Worm (Caenorhabditis elegans): ENCODE results near the gene evl-20.
A peak's percentile ranks its signal among the peaks of the same experiment; 100 is the strongest.

Gene evl-20

DNA sequence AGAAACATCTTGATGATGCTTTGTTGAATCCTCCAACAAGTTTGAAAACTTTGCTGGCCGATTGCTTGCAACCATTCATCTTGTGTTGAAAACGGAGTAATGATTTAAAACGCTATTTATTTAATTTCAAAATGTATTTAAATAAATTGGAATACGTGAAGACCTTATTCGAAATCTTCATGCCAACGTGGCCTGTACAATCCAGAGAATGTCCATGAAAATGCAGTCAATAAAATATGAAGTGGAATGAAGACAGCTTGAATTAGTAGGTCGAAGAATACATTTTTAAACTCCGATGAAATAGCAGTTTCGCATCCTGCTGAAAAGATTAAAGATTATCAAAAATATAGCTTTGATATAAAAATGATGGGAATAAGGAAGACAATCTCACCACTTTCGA is 10.4 kb downstream of the evl-20 start, which contains the start of gene F22B5.5:
TSS of gene F22B5.5 (minus strand) at position 101 of the 400 bp plus-strand sequence.
- TF ChIP-seq F13C5.2 (tag; optimal IDR thresholded peaks at IDR 0.05): no peak
- TF ChIP-seq ceh-13 (GFP tag; optimal IDR thresholded peaks at IDR 0.05): no peak
- no peak for TF ChIP-seq scrt-1 (GFP tag; IDR thresholded peaks at IDR 0.05)
- TF ChIP-seq B0310.2 (tag; optimal IDR thresholded peaks at IDR 0.05): no peak
- TF ChIP-seq ama-1 (optimal IDR thresholded peaks at IDR 0.05): no peak
- TF ChIP-seq sea-1 (GFP tag; conservative IDR thresholded peaks at IDR 0.05): no peak
- TF ChIP-seq ceh-36 (tag; optimal IDR thresholded peaks at IDR 0.05): no peak
- no peak for TF ChIP-seq hmg-4 (GFP tag; optimal IDR thresholded peaks at IDR 0.05)
- TF ChIP-seq tbx-11 (GFP tag; IDR thresholded peaks at IDR 0.05): no peak
- no peak for TF ChIP-seq pes-1 (GFP tag; IDR thresholded peaks at IDR 0.05)
- TF ChIP-seq flt-1 (GFP tag; IDR thresholded peaks at IDR 0.05): no peak
- no peak for TF ChIP-seq tra-4 (tag; optimal IDR thresholded peaks at IDR 0.05)
- TF ChIP-seq hnd-1 (tag; optimal IDR thresholded peaks at IDR 0.05): no peak
- TF ChIP-seq ets-7 (tag; optimal IDR thresholded peaks at IDR 0.05): no peak

DNA sequence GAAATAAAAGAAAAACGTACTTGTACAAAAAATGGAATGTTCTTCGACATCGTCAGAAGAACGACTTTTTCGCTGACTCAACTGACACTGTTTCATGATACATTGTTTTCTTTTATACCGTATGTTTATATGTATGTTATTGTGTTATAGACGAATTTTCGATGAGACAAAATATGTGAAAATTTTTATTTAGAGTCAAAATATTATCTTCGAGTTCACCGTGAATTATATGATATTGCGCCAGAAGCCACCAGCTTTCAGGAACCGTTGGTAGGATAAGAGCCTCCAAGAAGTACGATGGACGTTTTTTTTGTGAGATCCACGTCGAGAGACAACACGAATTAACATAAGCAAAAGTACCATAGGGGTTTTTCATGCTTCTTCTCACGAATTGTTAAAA is 12.0 kb downstream of the evl-20 start, which contains the start of gene F22B5.6:
TSS of gene F22B5.6 (minus strand) at position 101 of the 400 bp plus-strand sequence.
- no peak for TF ChIP-seq hmg-4 (GFP tag; optimal IDR thresholded peaks at IDR 0.05)
- TF ChIP-seq tbx-37 (GFP tag; conservative IDR thresholded peaks at IDR 0.05): no peak
- TF ChIP-seq ama-1 (optimal IDR thresholded peaks at IDR 0.05): no peak

DNA sequence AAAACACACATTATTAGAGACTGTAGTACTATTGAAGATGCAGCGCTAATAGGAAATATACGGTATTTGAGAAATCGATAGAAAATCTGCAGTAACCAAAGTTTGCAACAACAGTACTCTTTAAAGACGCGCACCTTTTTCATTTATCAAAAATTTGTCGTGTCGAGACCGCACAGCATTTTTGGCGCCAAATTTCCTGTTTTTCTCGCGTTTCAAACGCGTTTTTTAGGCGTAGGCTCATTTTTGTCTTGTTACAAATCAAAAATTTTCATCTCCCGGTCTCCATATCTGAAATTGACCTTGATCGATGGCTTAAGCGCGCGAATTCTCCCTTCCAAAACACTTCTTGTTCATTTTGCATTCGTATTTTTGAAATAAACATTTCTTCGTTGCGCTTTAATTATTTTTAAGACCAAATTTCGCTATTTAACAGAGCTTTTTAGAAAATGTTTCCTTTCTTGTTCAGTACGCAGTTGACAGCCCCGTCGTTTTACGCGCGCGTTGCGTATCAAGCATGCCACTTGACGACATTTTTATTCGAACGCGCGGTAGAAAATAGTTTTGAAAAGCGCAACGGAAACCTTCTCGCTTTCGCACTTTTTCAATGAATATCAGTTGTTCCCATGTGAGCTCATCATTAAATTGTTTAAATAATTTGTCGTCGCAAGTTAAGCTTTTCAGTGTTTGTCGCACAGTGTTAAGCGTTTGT is 12.7 kb downstream of the evl-20 start:
- no peak for TF ChIP-seq tbx-11 (GFP tag; IDR thresholded peaks at IDR 0.05)
- TF ChIP-seq ceh-13 (GFP tag; optimal IDR thresholded peaks at IDR 0.05): no peak
- TF ChIP-seq sea-1 (GFP tag; conservative IDR thresholded peaks at IDR 0.05): no peak
- TF ChIP-seq ceh-36 (tag; optimal IDR thresholded peaks at IDR 0.05): no peak
- no peak for TF ChIP-seq ama-1 (optimal IDR thresholded peaks at IDR 0.05)
- no peak for TF ChIP-seq scrt-1 (GFP tag; IDR thresholded peaks at IDR 0.05)
- no peak for TF ChIP-seq hnd-1 (tag; optimal IDR thresholded peaks at IDR 0.05)
- no peak for TF ChIP-seq tra-4 (tag; optimal IDR thresholded peaks at IDR 0.05)
- TF ChIP-seq F13C5.2 (tag; optimal IDR thresholded peaks at IDR 0.05): no peak
- no peak for TF ChIP-seq tbx-37 (GFP tag; conservative IDR thresholded peaks at IDR 0.05)
- TF ChIP-seq hmbx-1 (tag; optimal IDR thresholded peaks at IDR 0.05): no peak
- no peak for TF ChIP-seq pes-1 (GFP tag; IDR thresholded peaks at IDR 0.05)
- no peak for TF ChIP-seq ets-7 (tag; optimal IDR thresholded peaks at IDR 0.05)
- no peak for TF ChIP-seq aly-1 (tag; optimal IDR thresholded peaks at IDR 0.05)

DNA sequence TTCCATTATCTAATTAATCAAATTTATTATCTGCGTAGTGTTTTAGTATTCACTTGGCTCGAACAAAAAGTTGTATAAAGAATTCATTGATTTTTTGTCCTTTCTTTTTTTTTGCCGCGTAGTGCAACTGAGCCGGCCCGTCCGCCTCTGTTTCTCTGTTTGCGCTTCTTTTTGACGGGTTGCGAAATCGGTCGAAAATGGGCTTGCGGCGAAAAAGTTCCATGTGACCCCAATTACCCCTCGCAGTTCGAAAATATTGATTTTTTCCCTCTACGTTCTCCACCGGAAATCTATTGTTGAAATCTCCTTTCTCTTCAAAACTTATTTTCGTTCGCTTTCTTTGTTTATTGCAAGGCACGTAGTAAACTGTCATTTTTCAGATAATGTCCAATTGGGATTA is 13.3 kb downstream of the evl-20 start, which contains the start of gene zyg-9:
TSS of gene zyg-9 (plus strand) at position 381 of the 400 bp plus-strand sequence.
- TF ChIP-seq tra-4 (tag; optimal IDR thresholded peaks at IDR 0.05): no peak
- no peak for TF ChIP-seq tbx-37 (GFP tag; conservative IDR thresholded peaks at IDR 0.05)
- no peak for TF ChIP-seq ceh-36 (tag; optimal IDR thresholded peaks at IDR 0.05)
- TF ChIP-seq F13C5.2 (tag; optimal IDR thresholded peaks at IDR 0.05): no peak
- TF ChIP-seq sea-1 (GFP tag; conservative IDR thresholded peaks at IDR 0.05): no peak
- no peak for TF ChIP-seq pes-1 (GFP tag; IDR thresholded peaks at IDR 0.05)
- no peak for TF ChIP-seq hmbx-1 (tag; optimal IDR thresholded peaks at IDR 0.05)
- TF ChIP-seq hmg-4 (GFP tag; optimal IDR thresholded peaks at IDR 0.05): no peak
- no peak for TF ChIP-seq ama-1 (optimal IDR thresholded peaks at IDR 0.05)
- no peak for TF ChIP-seq aly-1 (tag; optimal IDR thresholded peaks at IDR 0.05)
- TF ChIP-seq tbx-11 (GFP tag; IDR thresholded peaks at IDR 0.05): no peak
- TF ChIP-seq ceh-13 (GFP tag; optimal IDR thresholded peaks at IDR 0.05): no peak
- TF ChIP-seq hnd-1 (tag; optimal IDR thresholded peaks at IDR 0.05): no peak
- no peak for TF ChIP-seq scrt-1 (GFP tag; IDR thresholded peaks at IDR 0.05)
- TF ChIP-seq flt-1 (GFP tag; IDR thresholded peaks at IDR 0.05): no peak

DNA sequence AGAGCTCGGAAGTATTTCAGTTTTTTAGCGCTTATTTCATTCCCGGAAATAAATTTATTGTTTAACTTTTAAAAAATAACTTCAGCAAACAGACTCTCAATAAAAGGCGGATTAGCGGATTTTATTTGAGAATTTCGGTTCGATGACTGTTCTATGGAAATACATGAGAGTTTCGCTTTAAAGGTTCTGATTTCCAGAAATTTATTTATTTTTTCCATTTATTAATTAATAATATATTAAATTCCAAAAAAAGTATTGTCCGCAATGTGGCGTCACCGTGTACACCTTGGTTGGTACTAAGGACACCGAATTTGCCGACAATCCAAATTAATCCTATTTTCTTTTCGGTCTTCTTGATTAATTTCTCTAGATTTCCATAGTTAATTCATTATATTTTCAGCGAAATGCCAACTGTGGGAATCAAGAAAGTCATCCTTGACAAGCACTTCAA is 20.4 kb downstream of the evl-20 start, which contains the start of gene fars-3:
TSS of gene fars-3 (plus strand) at position 401 of the 451 bp plus-strand sequence.
- TF ChIP-seq F13C5.2 (tag; optimal IDR thresholded peaks at IDR 0.05) (no peak), ceh-36 (tag; optimal IDR thresholded peaks at IDR 0.05) (peak; percentile 45)

DNA sequence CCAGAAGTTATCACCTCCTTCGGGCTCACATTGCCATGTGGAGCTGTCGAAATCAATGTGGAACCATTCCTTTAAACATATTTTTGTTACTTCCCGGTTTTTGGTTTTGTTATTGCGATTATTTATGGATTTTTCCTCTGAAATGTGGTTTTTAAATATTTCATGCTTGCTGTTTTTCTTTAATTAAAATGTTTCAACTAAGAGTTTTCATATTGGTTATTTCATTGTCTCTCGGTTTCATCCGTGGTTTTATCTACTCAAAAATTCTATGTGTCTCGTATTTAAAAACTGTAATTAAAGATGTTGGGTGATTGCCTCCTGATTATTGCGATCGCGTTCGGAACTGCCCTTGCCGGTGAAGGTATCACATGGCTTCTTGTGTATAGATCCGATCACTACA is 22.8 kb downstream of the evl-20 start, which contains the start of gene F22B5.10:
TSS of gene F22B5.10 (plus strand) at position 301 of the 400 bp plus-strand sequence.
- TF ChIP-seq sea-1 (GFP tag; conservative IDR thresholded peaks at IDR 0.05) (no peak), tbx-11 (GFP tag; IDR thresholded peaks at IDR 0.05) (no peak), B0310.2 (tag; optimal IDR thresholded peaks at IDR 0.05) (no peak), aly-1 (tag; optimal IDR thresholded peaks at IDR 0.05) (no peak), hmg-4 (GFP tag; optimal IDR thresholded peaks at IDR 0.05) (no peak), tbx-37 (GFP tag; conservative IDR thresholded peaks at IDR 0.05) (no peak)

DNA sequence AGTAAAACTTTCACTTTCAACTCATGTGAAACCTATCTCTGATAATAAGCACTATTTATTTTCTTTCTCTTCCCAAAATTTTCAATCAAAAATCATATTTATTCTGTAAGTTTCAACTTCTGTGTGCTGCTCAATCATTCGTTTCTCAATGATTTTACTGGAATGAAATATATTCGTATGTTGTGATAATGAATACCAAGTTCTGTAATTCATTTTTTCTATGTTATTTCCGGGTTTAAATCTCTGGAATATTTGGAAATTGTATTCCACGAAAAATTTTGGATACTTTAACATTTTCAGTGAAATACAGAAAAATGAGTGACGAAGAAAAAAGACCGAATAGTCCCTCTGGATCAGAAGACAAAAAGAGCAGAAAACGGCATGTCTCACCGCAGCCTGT is 23.7 kb downstream of the evl-20 start, which contains the start of gene M05D6.2:
TSS of gene M05D6.2 (plus strand) at position 301 of the 400 bp plus-strand sequence.
- TF ChIP-seq ama-1 (optimal IDR thresholded peaks at IDR 0.05) (no peak), ceh-13 (GFP tag; optimal IDR thresholded peaks at IDR 0.05) (no peak), tbx-11 (GFP tag; IDR thresholded peaks at IDR 0.05) (no peak), hmbx-1 (tag; optimal IDR thresholded peaks at IDR 0.05) (no peak), tra-4 (tag; optimal IDR thresholded peaks at IDR 0.05) (no peak), hmg-4 (GFP tag; optimal IDR thresholded peaks at IDR 0.05) (no peak), flt-1 (GFP tag; IDR thresholded peaks at IDR 0.05) (no peak)

DNA sequence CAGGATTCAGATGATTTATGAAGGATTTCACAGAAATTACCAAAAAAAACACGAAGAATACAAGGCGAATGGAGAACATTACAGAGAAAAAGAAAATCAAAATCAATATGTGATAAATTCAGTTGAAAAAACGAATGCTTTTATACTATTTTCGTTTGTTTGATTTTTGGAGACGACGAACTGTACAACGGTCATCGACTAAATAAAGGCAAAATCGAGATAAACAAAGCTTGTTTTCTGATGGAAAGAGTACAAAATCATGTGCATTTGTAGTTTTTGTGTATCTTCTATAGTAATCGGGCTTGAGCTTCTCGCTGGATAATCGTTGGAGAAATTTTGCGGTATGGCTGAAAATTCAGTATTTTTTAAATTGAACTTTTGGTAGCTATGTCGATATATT is 27.0 kb downstream of the evl-20 start, which contains the start of gene M05D6.8:
TSS of gene M05D6.8 (minus strand) at position 101 of the 400 bp plus-strand sequence.
- TF ChIP-seq flt-1 (GFP tag; IDR thresholded peaks at IDR 0.05) (no peak), ceh-13 (GFP tag; optimal IDR thresholded peaks at IDR 0.05) (no peak), tbx-11 (GFP tag; IDR thresholded peaks at IDR 0.05) (no peak), hmg-4 (GFP tag; optimal IDR thresholded peaks at IDR 0.05) (no peak), B0310.2 (tag; optimal IDR thresholded peaks at IDR 0.05) (no peak), sea-1 (GFP tag; conservative IDR thresholded peaks at IDR 0.05) (no peak), scrt-1 (GFP tag; IDR thresholded peaks at IDR 0.05) (no peak), tbx-37 (GFP tag; conservative IDR thresholded peaks at IDR 0.05) (no peak), tra-4 (tag; optimal IDR thresholded peaks at IDR 0.05) (no peak), ceh-36 (tag; optimal IDR thresholded peaks at IDR 0.05) (no peak), aly-1 (tag; optimal IDR thresholded peaks at IDR 0.05) (no peak), ets-7 (tag; optimal IDR thresholded peaks at IDR 0.05) (no peak), hnd-1 (tag; optimal IDR thresholded peaks at IDR 0.05) (no peak), ama-1 (optimal IDR thresholded peaks at IDR 0.05) (no peak), F13C5.2 (tag; optimal IDR thresholded peaks at IDR 0.05) (no peak), pes-1 (GFP tag; IDR thresholded peaks at IDR 0.05) (no peak), hmbx-1 (tag; optimal IDR thresholded peaks at IDR 0.05) (no peak)

All from whole organism, early embryonic.